Worm (Caenorhabditis elegans) whole organism, mixed stage, embryonic: ENCODE measurements around the gene mdt-21.
A peak's percentile ranks its signal among the peaks of the same experiment; 100 is the strongest.

ENCODE experiments used
- M03D4.4 ChIP-seq: sonication (generic microtip); optimal IDR thresholded peaks from 2 replicates; lab custom pipeline; 2017; ENCODE audit warnings: mild to moderate bottlenecking, missing genetic modification characterization, missing compliant biosample characterization
- bed-3 ChIP-seq: fragments of 200-800 bp; sonication (Bioruptor generic); optimal IDR thresholded peaks from 3 replicates; lab custom pipeline; 2018; ENCODE audit warnings: mild to moderate bottlenecking, missing genetic modification characterization, moderate library complexity, missing compliant biosample characterization
- blmp-1 ChIP-seq: fragments of 150-350 bp; optimal IDR thresholded peaks from 2 replicates; lab custom pipeline; 2014; ENCODE audit warnings: missing biosample characterization, missing genetic modification characterization
- ceh-39 ChIP-seq: fragments of 150-350 bp; optimal IDR thresholded peaks from 2 replicates; lab custom pipeline; 2014; ENCODE audit warnings: missing biosample characterization, missing genetic modification characterization
- ceh-43 ChIP-seq: fragments of 200-800 bp; sonication (Bioruptor generic); optimal IDR thresholded peaks from 2 replicates; lab custom pipeline; 2018; ENCODE audit warnings: mild to moderate bottlenecking, missing genetic modification characterization, moderate library complexity, missing compliant biosample characterization
- ceh-83 ChIP-seq: fragments of 200-800 bp; sonication (Bioruptor generic); optimal IDR thresholded peaks from 2 replicates; lab custom pipeline; 2018; ENCODE audit warnings: mild to moderate bottlenecking, missing genetic modification characterization, missing compliant biosample characterization
- ces-1 ChIP-seq: fragments of 150-350 bp; optimal IDR thresholded peaks from 2 replicates; lab custom pipeline; 2014; ENCODE audit warnings: missing biosample characterization, missing genetic modification reagents, missing genetic modification characterization
- cnd-1 ChIP-seq: fragments of 200-800 bp; sonication (Bioruptor generic); optimal IDR thresholded peaks from 2 replicates; lab custom pipeline; 2018; ENCODE audit warnings: mild to moderate bottlenecking, missing genetic modification characterization, missing compliant biosample characterization
- elt-1 ChIP-seq: sonication (generic microtip); optimal IDR thresholded peaks from 2 replicates; lab custom pipeline; 2017; ENCODE audit warnings: missing genetic modification characterization, mild to moderate bottlenecking, missing compliant biosample characterization, antibody characterized with exemption, moderate library complexity, borderline replicate concordance; ENCODE audit not compliant: insufficient read depth
- elt-3 ChIP-seq: fragments of 150-350 bp; optimal IDR thresholded peaks from 2 replicates; lab custom pipeline; 2014; ENCODE audit warnings: missing biosample characterization, missing genetic modification characterization
- flh-1 ChIP-seq: fragments of 200-800 bp; sonication (Bioruptor generic); optimal IDR thresholded peaks from 2 replicates; lab custom pipeline; 2018; ENCODE audit warnings: mild to moderate bottlenecking, missing genetic modification characterization, moderate library complexity, missing compliant biosample characterization
- ham-2 ChIP-seq: fragments of 200-800 bp; sonication (Bioruptor generic); optimal IDR thresholded peaks from 2 replicates; lab custom pipeline; 2018; ENCODE audit warnings: mild to moderate bottlenecking, missing genetic modification characterization, missing compliant biosample characterization
- hlh-1 ChIP-seq: fragments of 150-350 bp; optimal IDR thresholded peaks from 2 replicates; lab custom pipeline; 2014; ENCODE audit warnings: missing biosample characterization, missing genetic modification reagents, missing genetic modification characterization
- lin-13 ChIP-seq: fragments of 150-350 bp; optimal IDR thresholded peaks from 2 replicates; lab custom pipeline; 2014; ENCODE audit warnings: missing biosample characterization, missing genetic modification characterization
- lin-32 ChIP-seq: fragments of 200-800 bp; sonication (Bioruptor generic); optimal IDR thresholded peaks from 2 replicates; lab custom pipeline; 2018; ENCODE audit warnings: mild to moderate bottlenecking, missing genetic modification characterization, missing compliant biosample characterization
- lsy-2 ChIP-seq: fragments of 150-350 bp; optimal IDR thresholded peaks from 2 replicates; lab custom pipeline; 2014; ENCODE audit warnings: missing biosample characterization, missing genetic modification characterization
- mep-1 ChIP-seq: fragments of 150-350 bp; optimal IDR thresholded peaks from 2 replicates; lab custom pipeline; 2017; ENCODE audit warnings: missing biosample characterization, missing genetic modification reagents, missing genetic modification characterization, inconsistent platforms
- mls-2 ChIP-seq: sonication (generic microtip); optimal IDR thresholded peaks from 2 replicates; lab custom pipeline; 2016; ENCODE audit warnings: mild to moderate bottlenecking, missing genetic modification characterization, moderate library complexity, missing compliant biosample characterization
- nhr-12 ChIP-seq: fragments of 150-350 bp; optimal IDR thresholded peaks from 2 replicates; lab custom pipeline; 2014; ENCODE audit warnings: missing biosample characterization, missing genetic modification characterization
- nhr-2 ChIP-seq: fragments of 150-350 bp; optimal IDR thresholded peaks from 2 replicates; lab custom pipeline; 2014; ENCODE audit warnings: missing biosample characterization, missing genetic modification characterization
- nhr-237 ChIP-seq: fragments of 150-350 bp; optimal IDR thresholded peaks from 2 replicates; lab custom pipeline; 2014; ENCODE audit warnings: missing biosample characterization, missing genetic modification characterization
- nhr-28 ChIP-seq: fragments of 150-350 bp; optimal IDR thresholded peaks from 2 replicates; lab custom pipeline; 2014; ENCODE audit warnings: missing biosample characterization, missing genetic modification characterization
- pha-4 ChIP-seq: fragments of 150-350 bp; optimal IDR thresholded peaks from 2 replicates; lab custom pipeline; 2018; ENCODE audit warnings: missing biosample characterization, missing genetic modification reagents, missing genetic modification characterization
- sem-2 ChIP-seq: fragments of 200-800 bp; sonication (Bioruptor generic); optimal IDR thresholded peaks from 2 replicates; lab custom pipeline; 2018; ENCODE audit warnings: mild to moderate bottlenecking, missing genetic modification characterization, missing compliant biosample characterization
- snpc-4 ChIP-seq: fragments of 150-350 bp; optimal IDR thresholded peaks from 2 replicates; lab custom pipeline; 2014; ENCODE audit warnings: missing biosample characterization, missing genetic modification characterization
- sptf-1 ChIP-seq: sonication (generic microtip); optimal IDR thresholded peaks from 2 replicates; lab custom pipeline; 2017; ENCODE audit warnings: mild to moderate bottlenecking, missing genetic modification characterization, moderate library complexity, missing compliant biosample characterization
- tbx-8 ChIP-seq: fragments of 200-800 bp; sonication (Bioruptor generic); optimal IDR thresholded peaks from 2 replicates; lab custom pipeline; 2018; ENCODE audit warnings: mild to moderate bottlenecking, missing genetic modification characterization, moderate library complexity, missing compliant biosample characterization
- unc-120 ChIP-seq: sonication (generic microtip); optimal IDR thresholded peaks from 2 replicates; lab custom pipeline; 2017; ENCODE audit warnings: missing genetic modification characterization, missing compliant biosample characterization; ENCODE audit not compliant: poor library complexity, severe bottlenecking
- unc-39 ChIP-seq: fragments of 150-350 bp; optimal IDR thresholded peaks from 2 replicates; lab custom pipeline; 2014; ENCODE audit warnings: missing biosample characterization, missing genetic modification characterization
- unc-62 ChIP-seq: fragments of 150-350 bp; optimal IDR thresholded peaks from 2 replicates; lab custom pipeline; 2014; ENCODE audit warnings: missing biosample characterization, missing genetic modification reagents, missing genetic modification characterization
- ztf-11 ChIP-seq: fragments of 150-350 bp; optimal IDR thresholded peaks from 2 replicates; lab custom pipeline; 2014; ENCODE audit warnings: missing biosample characterization, missing genetic modification characterization

mdt-21 gene

DNA sequence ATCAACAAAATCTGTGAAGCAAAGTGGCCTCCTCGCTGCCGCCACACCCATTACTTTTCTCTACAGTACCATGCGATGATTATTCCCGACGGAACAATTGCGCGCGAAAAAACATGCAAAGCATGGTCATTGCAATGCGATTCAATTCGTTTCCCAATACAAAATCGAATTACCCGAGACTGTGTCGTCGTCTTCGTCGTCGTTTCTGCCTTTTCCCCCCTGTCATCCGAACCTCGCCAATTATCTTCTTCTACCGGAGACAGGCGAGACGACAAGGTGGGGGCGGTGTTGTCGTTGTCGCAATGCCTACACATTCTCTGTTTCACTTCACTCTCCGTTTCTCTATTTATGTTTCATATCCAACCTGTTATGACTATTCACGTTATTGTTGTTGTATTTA is 34.4 kb downstream of the mdt-21 start:
- no peak for TF ChIP-seq hlh-1 (tag; lab: Kevin White, UChicago)
- TF ChIP-seq blmp-1 (tag; lab: Kevin White, UChicago) = peak; percentile 10
- TF ChIP-seq unc-62 (GFP tag; lab: Kevin White, UChicago) = no peak
- TF ChIP-seq sptf-1 = no peak
- no peak for TF ChIP-seq nhr-2 (tag; lab: Kevin White, UChicago)
- TF ChIP-seq, all 35 proteins: peak for 1

DNA sequence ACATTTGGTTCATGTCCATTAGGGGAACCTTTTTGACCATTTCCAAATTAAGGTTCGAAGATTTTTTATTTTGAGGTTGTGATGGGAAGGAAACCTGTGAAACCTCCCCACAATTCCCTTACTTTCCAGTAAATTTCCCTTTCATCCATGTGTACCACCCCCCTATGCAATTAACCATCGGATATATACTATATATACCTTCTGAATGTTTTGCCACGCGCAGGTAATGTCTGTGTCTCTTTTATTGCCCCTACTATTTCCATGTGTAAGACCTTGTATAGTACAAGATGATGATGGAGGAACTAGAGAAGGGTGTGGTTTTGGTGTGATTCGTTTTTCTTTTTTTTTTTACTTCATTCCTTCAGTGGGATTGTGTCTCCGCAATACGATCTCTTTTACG is 37.2 kb downstream of the mdt-21 start:
- TF ChIP-seq blmp-1 (tag; lab: Kevin White, UChicago) (peak; percentile 58), cnd-1 (no peak), ztf-11 (tag; lab: Kevin White, UChicago) (no peak), ham-2 (no peak), unc-39 (tag; lab: Kevin White, UChicago) (no peak)

DNA sequence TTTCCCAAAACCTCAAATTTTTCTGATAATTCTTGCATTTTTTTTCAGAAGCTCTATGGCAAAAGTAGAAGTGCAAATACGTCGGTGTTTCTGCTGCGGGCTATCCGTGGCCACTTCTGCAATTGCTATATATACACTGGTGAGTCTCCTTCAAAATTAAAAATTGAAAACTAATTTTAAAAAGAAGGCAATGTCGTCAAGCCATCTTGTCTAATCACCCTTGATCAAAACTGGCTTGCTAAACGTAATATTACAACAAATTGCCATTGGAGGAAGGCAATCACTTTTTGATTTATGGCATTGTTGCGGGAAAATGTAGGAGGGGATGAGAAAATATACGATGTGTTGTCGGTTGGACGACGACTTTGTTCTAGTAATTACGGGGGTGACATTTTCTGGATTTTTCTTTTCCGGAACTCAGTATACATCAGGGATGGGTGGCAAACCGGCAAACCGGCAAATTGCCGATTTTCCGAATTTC is 39.1 kb downstream of the mdt-21 start, which contains the start of gene C18D11.1:
Gene C18D11.1 (plus strand): TSS at position 51 of the 481 bp plus-strand sequence.
- TF ChIP-seq elt-1 (tag; lab: Kevin White, UChicago) = no peak
- peak; percentile 60 for TF ChIP-seq unc-62 (GFP tag; lab: Kevin White, UChicago)
- TF ChIP-seq, all 35 proteins: peak for 1

DNA sequence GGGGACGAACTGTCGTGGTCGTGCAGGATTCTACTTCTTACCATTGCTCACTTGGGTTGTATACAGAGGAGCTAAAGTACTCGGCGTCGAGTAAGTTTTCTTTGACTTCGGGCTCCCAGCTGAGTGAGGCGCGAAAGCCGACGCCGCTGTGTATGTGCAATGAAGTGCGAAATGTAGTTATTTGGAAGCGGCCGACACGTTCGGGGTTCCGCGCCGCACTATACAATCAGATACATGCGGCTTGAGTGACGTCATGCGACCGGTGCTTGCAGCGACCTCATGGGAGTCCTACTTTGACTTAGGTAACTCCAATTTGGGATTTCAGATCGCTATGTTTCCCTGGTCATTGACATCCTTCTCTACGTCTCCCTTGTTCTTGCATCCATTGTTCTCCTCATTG is 40.4 kb downstream of the mdt-21 start:
- no peak for TF ChIP-seq ceh-43 (GFP tag; lab: Kevin White, UChicago)
- TF ChIP-seq sem-2 = no peak

DNA sequence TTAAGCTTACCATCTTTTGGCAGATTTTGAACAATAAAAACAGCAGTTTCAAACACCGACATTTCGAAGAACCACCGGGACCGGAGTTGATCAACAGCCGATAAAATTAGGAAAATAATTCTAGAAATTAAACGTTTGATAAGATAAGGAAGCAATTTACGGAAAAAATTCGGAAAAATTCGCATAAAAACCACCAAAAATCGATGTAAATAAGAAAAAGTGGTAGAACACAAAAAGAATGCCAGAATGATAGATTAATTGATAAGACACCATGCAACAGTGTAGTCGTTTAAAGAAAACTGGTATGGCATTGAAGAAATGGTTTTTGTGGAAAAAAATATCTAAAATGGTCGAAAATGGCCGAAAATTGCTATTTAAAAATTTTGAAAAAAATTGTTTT is 45.0 kb downstream of the mdt-21 start, which contains the start of gene maa-1:
Gene maa-1 (minus strand): TSS at position 120 of the 400 bp plus-strand sequence.
- TF ChIP-seq ceh-39 (tag; lab: Kevin White, UChicago) = no peak
- no peak for TF ChIP-seq ceh-83 (GFP tag; lab: Kevin White, UChicago)
- no peak for TF ChIP-seq flh-1
- TF ChIP-seq hlh-1 (tag; lab: Kevin White, UChicago) = no peak
- TF ChIP-seq pha-4 = no peak
- no peak for TF ChIP-seq ztf-11 (tag; lab: Kevin White, UChicago)
- no peak for TF ChIP-seq ceh-43 (GFP tag; lab: Kevin White, UChicago)
- no peak for TF ChIP-seq tbx-8 (GFP tag; lab: Kevin White, UChicago)
- no peak for TF ChIP-seq cnd-1
- TF ChIP-seq elt-3 (tag; lab: Kevin White, UChicago) = no peak
- no peak for TF ChIP-seq mep-1 (tag; lab: Kevin White, UChicago)

DNA sequence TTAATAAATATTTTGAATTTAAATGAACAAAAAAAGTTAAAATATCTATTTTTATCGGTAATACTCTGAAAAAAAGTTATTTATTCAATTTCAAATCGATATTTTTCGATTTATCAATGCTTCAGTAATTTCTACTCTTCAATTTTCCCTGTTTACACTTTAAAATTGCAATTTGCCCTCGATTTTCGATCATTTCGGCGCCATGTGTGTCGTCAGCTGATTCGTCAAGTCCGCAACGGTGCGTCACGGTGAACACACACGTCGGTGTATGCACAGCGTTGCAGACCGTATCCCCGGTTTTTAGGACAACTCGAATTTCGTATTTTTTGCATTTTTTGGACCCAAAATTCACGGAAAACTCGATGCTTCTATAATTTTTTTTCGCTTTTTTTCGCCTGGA is 45.8 kb downstream of the mdt-21 start, which contains the start of gene C18D11.3:
Gene C18D11.3 (plus strand): TSS at position 189 of the 400 bp plus-strand sequence.
- peak; percentile 11 for TF ChIP-seq unc-62 (GFP tag; lab: Kevin White, UChicago)
- peak; percentile 13 for TF ChIP-seq ces-1 (GFP tag; lab: Kevin White, UChicago)
- peak; percentile 10 for TF ChIP-seq M03D4.4
- TF ChIP-seq mls-2 (tag; lab: Kevin White, UChicago) = peak; percentile 7
- no peak for TF ChIP-seq ham-2
- peak; percentile 46 for TF ChIP-seq nhr-237 (tag; lab: Kevin White, UChicago)
- peak; percentile 74 for TF ChIP-seq mep-1 (tag; lab: Kevin White, UChicago)
- TF ChIP-seq pha-4 = peak; percentile 78
- peak; percentile 8 for TF ChIP-seq ceh-43 (GFP tag; lab: Kevin White, UChicago)
- TF ChIP-seq cnd-1 = no peak
- TF ChIP-seq ceh-39 (tag; lab: Kevin White, UChicago) = peak; percentile 1
- no peak for TF ChIP-seq nhr-2 (tag; lab: Kevin White, UChicago)
- peak; percentile 74 for TF ChIP-seq lin-13
- peak; percentile 94 for TF ChIP-seq hlh-1 (tag; lab: Kevin White, UChicago)
- peak; percentile 63 for TF ChIP-seq unc-120
- no peak for TF ChIP-seq nhr-28
- TF ChIP-seq lsy-2 (tag; lab: Kevin White, UChicago) = peak; percentile 95
- peak; percentile 21 for TF ChIP-seq sptf-1
- TF ChIP-seq, all 35 proteins: peak for 14

DNA sequence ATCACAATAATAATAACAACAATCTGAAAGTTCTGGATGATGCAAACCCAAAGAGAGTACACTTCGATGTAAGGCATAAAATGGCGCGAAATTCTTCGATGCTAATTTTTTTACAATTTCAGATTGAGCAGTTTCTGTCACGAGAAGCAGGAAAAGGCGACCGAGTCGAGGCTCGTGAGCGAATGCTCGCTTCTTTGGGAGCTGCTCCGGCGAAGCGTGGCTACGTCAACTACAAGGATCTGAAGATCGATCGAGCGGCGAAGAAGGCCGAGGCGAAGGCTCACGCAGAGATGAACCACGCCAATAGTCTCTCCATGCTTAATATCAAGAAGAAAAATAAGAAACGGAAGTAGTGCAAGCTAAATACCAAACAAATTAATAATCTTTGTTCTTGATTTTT is 46.7 kb downstream of the mdt-21 start:
- TF ChIP-seq nhr-237 (tag; lab: Kevin White, UChicago) (no peak), hlh-1 (tag; lab: Kevin White, UChicago) (no peak), flh-1 (no peak), ceh-43 (GFP tag; lab: Kevin White, UChicago) (no peak), snpc-4 (no peak), ces-1 (GFP tag; lab: Kevin White, UChicago) (no peak), sem-2 (no peak), ceh-39 (tag; lab: Kevin White, UChicago) (no peak), nhr-12 (tag; lab: Kevin White, UChicago) (no peak), lin-32 (GFP tag; lab: Kevin White, UChicago) (no peak), bed-3 (GFP tag; lab: Kevin White, UChicago) (no peak), unc-39 (tag; lab: Kevin White, UChicago) (no peak), mep-1 (tag; lab: Kevin White, UChicago) (no peak), ham-2 (no peak), sptf-1 (no peak), elt-1 (tag; lab: Kevin White, UChicago) (no peak)
